Worm (Caenorhabditis elegans) whole organism, young adult: ENCODE measurements around the gene rbg-3.

Source experiments
- B0019.2 ChIP-seq: fragments of 200-800 bp; sonication (Bioruptor generic); conservative IDR thresholded peaks from 2 replicates; pipeline ENCODE4 v1.3.6; 2022; ENCODE audit warnings: missing genetic modification reagents, missing genetic modification characterization, missing compliant biosample characterization
- C06A6.2 ChIP-seq: fragments of 200-800 bp; sonication (Bioruptor generic); conservative IDR thresholded peaks from 2 replicates; pipeline ENCODE4 v1.3.6; 2022; ENCODE audit warnings: missing genetic modification characterization, missing compliant biosample characterization
- F22D6.2 ChIP-seq: sonication (generic microtip); optimal IDR thresholded peaks from 2 replicates; lab custom pipeline; 2016; ENCODE audit warnings: mild to moderate bottlenecking, missing genetic modification characterization, missing compliant biosample characterization
- F23B12.7 ChIP-seq: sonication (generic microtip); optimal IDR thresholded peaks from 2 replicates; lab custom pipeline; 2017; ENCODE audit warnings: missing genetic modification characterization, mild to moderate bottlenecking, missing compliant biosample characterization, antibody characterized with exemption, moderate library complexity; ENCODE audit not compliant: insufficient read depth
- F52B5.7 ChIP-seq: sonication (generic microtip); optimal IDR thresholded peaks from 2 replicates; lab custom pipeline; 2016; ENCODE audit warnings: mild to moderate bottlenecking, missing genetic modification characterization, missing compliant biosample characterization
- F57A8.1 ChIP-seq: fragments of 200-800 bp; sonication (Bioruptor generic); optimal IDR thresholded peaks from 2 replicates; lab custom pipeline; 2018; ENCODE audit warnings: mild to moderate bottlenecking, missing genetic modification characterization, moderate library complexity, missing compliant biosample characterization
- K11D2.4 ChIP-seq: fragments of 200-800 bp; sonication (Bioruptor generic); IDR thresholded peaks from 2 replicates; pipeline ENCODE4 v1.3.6; 2022; ENCODE audit warnings: missing genetic modification reagents, missing genetic modification characterization, missing compliant biosample characterization
- K12H6.12 ChIP-seq: fragments of 200-800 bp; sonication (Bioruptor generic); optimal IDR thresholded peaks from 2 replicates; lab custom pipeline; 2018; ENCODE audit warnings: mild to moderate bottlenecking, missing genetic modification characterization, missing compliant biosample characterization
- Y79H2A.3 ChIP-seq: fragments of 200-800 bp; sonication (Bioruptor generic); conservative IDR thresholded peaks from 2 replicates; pipeline ENCODE4 v1.3.6; 2022; ENCODE audit warnings: missing genetic modification reagents, missing genetic modification characterization, missing compliant biosample characterization
- Y95B8A.8 ChIP-seq: fragments of 200-800 bp; sonication (Bioruptor generic); IDR thresholded peaks from 2 replicates; pipeline ENCODE4 v1.3.6; 2022; ENCODE audit warnings: missing genetic modification reagents, missing genetic modification characterization, missing compliant biosample characterization
- akir-1 ChIP-seq: fragments of 200-800 bp; sonication (Bioruptor generic); optimal IDR thresholded peaks from 2 replicates; lab custom pipeline; 2018; ENCODE audit warnings: mild to moderate bottlenecking, missing genetic modification characterization, moderate library complexity, missing compliant biosample characterization
- atf-7 ChIP-seq: sonication (generic microtip); optimal IDR thresholded peaks from 2 replicates; lab custom pipeline; 2017; ENCODE audit warnings: mild to moderate bottlenecking, missing genetic modification characterization, missing compliant biosample characterization
- athp-1 ChIP-seq: sonication (generic microtip); optimal IDR thresholded peaks from 2 replicates; lab custom pipeline; 2017; ENCODE audit warnings: mild to moderate bottlenecking, missing genetic modification characterization, missing compliant biosample characterization
- attf-5 ChIP-seq: fragments of 200-800 bp; sonication (Bioruptor generic); optimal IDR thresholded peaks from 2 replicates; lab custom pipeline; 2018; ENCODE audit warnings: mild to moderate bottlenecking, missing genetic modification characterization, missing compliant biosample characterization
- cebp-1 ChIP-seq, 2 experiments: fragments of 200-800 bp in 1 of 2; sonication (Bioruptor generic) in 1 of 2; sonication (generic microtip) in 1 of 2; IDR thresholded peaks in 1 of 2; optimal IDR thresholded peaks in 1 of 2; 2 replicates each; pipeline versions ENCODE4 v1.3.6 to Lab custom; 2017 to 2022; ENCODE audit warnings: missing compliant biosample characterization in 2 of 2, missing genetic modification characterization in 2 of 2, mild to moderate bottlenecking in 1 of 2, missing genetic modification reagents in 1 of 2, moderate library complexity in 1 of 2
- ceh-100 ChIP-seq: fragments of 200-800 bp; sonication (Bioruptor generic); IDR thresholded peaks from 2 replicates; pipeline ENCODE4 v1.3.6; 2022; ENCODE audit warnings: missing genetic modification reagents, missing genetic modification characterization, missing compliant biosample characterization
- ceh-27 ChIP-seq: fragments of 200-800 bp; sonication (Bioruptor generic); optimal IDR thresholded peaks from 2 replicates; lab custom pipeline; 2018; ENCODE audit warnings: mild to moderate bottlenecking, missing genetic modification characterization, moderate library complexity, missing compliant biosample characterization
- chd-7 ChIP-seq: sonication (generic microtip); optimal IDR thresholded peaks from 2 replicates; lab custom pipeline; 2016; ENCODE audit warnings: mild to moderate bottlenecking, missing genetic modification characterization, moderate library complexity, missing compliant biosample characterization
- dpl-1 ChIP-seq: fragments of 150-350 bp; optimal IDR thresholded peaks from 2 replicates; lab custom pipeline; 2014; ENCODE audit warnings: missing biosample characterization, missing genetic modification reagents, missing genetic modification characterization
- egrh-3 ChIP-seq: fragments of 200-800 bp; sonication (Bioruptor generic); IDR thresholded peaks from 2 replicates; pipeline ENCODE4 v1.3.6; 2022; ENCODE audit warnings: missing genetic modification reagents, missing genetic modification characterization, missing compliant biosample characterization
- ets-4 ChIP-seq: fragments of 200-800 bp; sonication (Bioruptor generic); optimal IDR thresholded peaks from 2 replicates; lab custom pipeline; 2018; ENCODE audit warnings: mild to moderate bottlenecking, missing genetic modification characterization, missing compliant biosample characterization
- gei-17 ChIP-seq: fragments of 200-800 bp; sonication (Bioruptor generic); optimal IDR thresholded peaks from 2 replicates; lab custom pipeline; 2018; ENCODE audit warnings: mild to moderate bottlenecking, missing genetic modification characterization, missing compliant biosample characterization
- him-1 ChIP-seq: sonication (generic microtip); optimal IDR thresholded peaks from 2 replicates; lab custom pipeline; 2016; ENCODE audit warnings: missing genotype, missing genetic modification reagents, missing genetic modification characterization, missing compliant biosample characterization
- hlh-26 ChIP-seq: fragments of 200-800 bp; sonication (Bioruptor generic); conservative IDR thresholded peaks from 2 replicates; pipeline ENCODE4 v1.3.6; 2022; ENCODE audit warnings: missing genetic modification reagents, missing genetic modification characterization, missing compliant biosample characterization
- hsf-1 ChIP-seq: fragments of 200-800 bp; sonication (Bioruptor generic); IDR thresholded peaks from 2 replicates; pipeline ENCODE4 v1.3.6; 2022; ENCODE audit warnings: missing genetic modification reagents, missing genetic modification characterization, missing compliant biosample characterization
- lin-35 ChIP-seq, 3 experiments: fragments of 150-350 bp in 2 of 3; sonication (generic microtip) in 1 of 3; optimal IDR thresholded peaks; 2 replicates each; lab custom pipeline; 2014 to 2018; ENCODE audit warnings: missing biosample characterization in 3 of 3, missing genetic modification characterization in 3 of 3, missing genetic modification reagents in 3 of 3
- lsy-27 ChIP-seq: sonication (generic microtip); optimal IDR thresholded peaks from 2 replicates; lab custom pipeline; 2017; ENCODE audit warnings: missing genetic modification characterization, mild to moderate bottlenecking, missing compliant biosample characterization, antibody characterized with exemption, missing genotype, borderline replicate concordance; ENCODE audit not compliant: insufficient read depth
- madf-3 ChIP-seq: fragments of 200-800 bp; sonication (Bioruptor generic); IDR thresholded peaks from 2 replicates; pipeline ENCODE4 v1.3.6; 2022; ENCODE audit warnings: missing genetic modification reagents, missing genetic modification characterization, missing compliant biosample characterization
- madf-6 ChIP-seq: fragments of 200-800 bp; sonication (Bioruptor generic); IDR thresholded peaks from 2 replicates; pipeline ENCODE4 v1.3.6; 2022; ENCODE audit warnings: missing genetic modification reagents, missing genetic modification characterization, missing compliant biosample characterization
- mcd-1 ChIP-seq: fragments of 200-800 bp; sonication (Bioruptor generic); IDR thresholded peaks from 2 replicates; pipeline ENCODE4 v1.3.6; 2022; ENCODE audit warnings: missing genetic modification reagents, missing genetic modification characterization, missing compliant biosample characterization
- nhr-120 ChIP-seq: fragments of 200-800 bp; sonication (Bioruptor generic); IDR thresholded peaks from 2 replicates; pipeline ENCODE4 v1.3.6; 2022; ENCODE audit warnings: missing genetic modification characterization, missing compliant biosample characterization
- pbrm-1 ChIP-seq: fragments of 200-800 bp; sonication (Bioruptor generic); IDR thresholded peaks from 2 replicates; pipeline ENCODE4 v1.3.6; 2022; ENCODE audit warnings: missing genetic modification reagents, missing genetic modification characterization, missing compliant biosample characterization
- rcor-1 ChIP-seq: fragments of 200-800 bp; sonication (Bioruptor generic); IDR thresholded peaks from 2 replicates; pipeline ENCODE4 v1.3.6; 2022; ENCODE audit warnings: missing genetic modification reagents, missing genetic modification characterization, missing compliant biosample characterization
- rpc-1 ChIP-seq, 2 experiments: fragments of 150-350 bp in 1 of 2; sonication (generic microtip) in 1 of 2; optimal IDR thresholded peaks; 2 replicates each; lab custom pipeline; 2014 to 2018; ENCODE audit warnings: missing biosample characterization in 1 of 2, missing genetic modification characterization in 1 of 2, missing genetic modification reagents in 1 of 2, missing genotype in 1 of 2
- sea-2 ChIP-seq: fragments of 200-800 bp; sonication (Bioruptor generic); IDR thresholded peaks from 2 replicates; pipeline ENCODE4 v1.3.6; 2022; ENCODE audit warnings: missing genetic modification characterization, missing compliant biosample characterization
- snpc-3.4 ChIP-seq: sonication (generic microtip); optimal IDR thresholded peaks from 2 replicates; lab custom pipeline; 2017; ENCODE audit warnings: missing genetic modification characterization, mild to moderate bottlenecking, missing compliant biosample characterization, antibody characterized with exemption, moderate library complexity, missing genotype, missing genetic modification reagents
- somi-1 ChIP-seq: fragments of 200-800 bp; sonication (Bioruptor generic); optimal IDR thresholded peaks from 2 replicates; lab custom pipeline; 2018; ENCODE audit warnings: mild to moderate bottlenecking, missing genetic modification characterization, missing compliant biosample characterization
- sptf-2 ChIP-seq: fragments of 200-800 bp; sonication (Bioruptor generic); optimal IDR thresholded peaks from 2 replicates; lab custom pipeline; 2018; ENCODE audit warnings: mild to moderate bottlenecking, missing genetic modification characterization, missing compliant biosample characterization
- tbp1 ChIP-seq: fragments of 200-800 bp; sonication (Bioruptor generic); optimal IDR thresholded peaks from 2 replicates; lab custom pipeline; 2018; ENCODE audit warnings: mild to moderate bottlenecking, missing genetic modification characterization, missing compliant biosample characterization
- tbx-9 ChIP-seq: sonication (generic microtip); optimal IDR thresholded peaks from 2 replicates; lab custom pipeline; 2016; ENCODE audit warnings: borderline replicate concordance, missing genetic modification characterization, inconsistent platforms, missing compliant biosample characterization
- tlf-1 ChIP-seq: fragments of 200-800 bp; sonication (Bioruptor generic); optimal IDR thresholded peaks from 2 replicates; lab custom pipeline; 2018; ENCODE audit warnings: mild to moderate bottlenecking, missing genetic modification characterization, missing compliant biosample characterization
- unc-62 ChIP-seq: fragments of 150-350 bp; optimal IDR thresholded peaks from 2 replicates; lab custom pipeline; 2014; ENCODE audit warnings: missing biosample characterization, missing genetic modification reagents, missing genetic modification characterization
- xnd-1 ChIP-seq: sonication (generic microtip); optimal IDR thresholded peaks from 2 replicates; lab custom pipeline; 2016; ENCODE audit warnings: missing genotype, missing genetic modification reagents, missing genetic modification characterization, missing compliant biosample characterization
- ztf-18 ChIP-seq: sonication (generic microtip); optimal IDR thresholded peaks from 2 replicates; lab custom pipeline; 2016; ENCODE audit warnings: missing genotype, mild to moderate bottlenecking, missing genetic modification characterization, missing compliant biosample characterization
- ztf-22 ChIP-seq: fragments of 200-800 bp; sonication (Bioruptor generic); optimal IDR thresholded peaks from 2 replicates; lab custom pipeline; 2018; ENCODE audit warnings: mild to moderate bottlenecking, missing genetic modification characterization, moderate library complexity, missing compliant biosample characterization
- ztf-25 ChIP-seq: fragments of 200-800 bp; sonication (Bioruptor generic); IDR thresholded peaks from 2 replicates; pipeline ENCODE4 v1.3.6; 2022; ENCODE audit warnings: missing genetic modification reagents, missing genetic modification characterization, missing compliant biosample characterization
- ztf-28 ChIP-seq: fragments of 200-800 bp; sonication (Bioruptor generic); IDR thresholded peaks from 2 replicates; pipeline ENCODE4 v1.3.6; 2022; ENCODE audit warnings: missing genetic modification reagents, missing genetic modification characterization, missing compliant biosample characterization
- ztf-6 ChIP-seq: fragments of 200-800 bp; sonication (Bioruptor generic); IDR thresholded peaks from 2 replicates; pipeline ENCODE4 v1.3.6; 2022; ENCODE audit warnings: missing genetic modification reagents, missing genetic modification characterization, missing compliant biosample characterization

Gene rbg-3

ce11 chrIII:4796039-4796438 is 41.8 kb downstream of the rbg-3 start:
- TF ChIP-seq F23B12.7 (tag; lab: Kevin White, UChicago): peak; percentile 15
- no peak for TF ChIP-seq dpl-1 (GFP tag; lab: Kevin White, UChicago)
- TF ChIP-seq sptf-2: no peak
- TF ChIP-seq B0019.2 (GFP tag; lab: Robert Waterston, UW): no peak
- TF ChIP-seq F22D6.2 (tag; lab: Kevin White, UChicago): no peak
- no peak for TF ChIP-seq nhr-120 (GFP tag; lab: Robert Waterston, UW)
- no peak for TF ChIP-seq Y79H2A.3 (GFP tag; lab: Robert Waterston, UW)
- no peak for TF ChIP-seq akir-1 (GFP tag; lab: Kevin White, UChicago)
- peak; percentile 20; the same call in 1 of the 2 replicates for TF ChIP-seq K11D2.4 (GFP tag; lab: Robert Waterston, UW)
- no peak for TF ChIP-seq xnd-1 (tag; lab: Kevin White, UChicago)
- peak; percentile 59 for TF ChIP-seq K12H6.12 (tag; lab: Kevin White, UChicago)
- TF ChIP-seq C06A6.2 (GFP tag; lab: Robert Waterston, UW): no peak
- TF ChIP-seq ceh-100 (GFP tag; lab: Robert Waterston, UW): no peak
- TF ChIP-seq ztf-25 (GFP tag; lab: Robert Waterston, UW): no peak
- no peak for TF ChIP-seq chd-7 (tag; lab: Kevin White, UChicago)
- TF ChIP-seq egrh-3 (GFP tag; lab: Robert Waterston, UW): no peak
- TF ChIP-seq ztf-6: no peak
- TF ChIP-seq madf-3 (GFP tag; lab: Robert Waterston, UW): no peak
- TF ChIP-seq rcor-1 (GFP tag; lab: Robert Waterston, UW): peak; percentile 59; the same call in 1 of the 2 replicates
- peak; percentile 73 for TF ChIP-seq athp-1 (tag; lab: Kevin White, UChicago)
- TF ChIP-seq hlh-26 (GFP tag; lab: Robert Waterston, UW): no peak
- no peak for TF ChIP-seq rpc-1 (optimal IDR thresholded peaks at IDR 0.05; lab: Kevin White, UChicago)
- TF ChIP-seq rpc-1 (tag; optimal IDR thresholded peaks at IDR 0.05; lab: Kevin White, UChicago): no peak
- peak; percentile 54; the same call in 1 of the 2 replicates for TF ChIP-seq cebp-1 (GFP tag; IDR thresholded peaks at IDR 0.05; lab: Robert Waterston, UW)
- peak; percentile 89 for TF ChIP-seq cebp-1 (tag; optimal IDR thresholded peaks at IDR 0.05; lab: Kevin White, UChicago)
- no peak for TF ChIP-seq ztf-22
- no peak for TF ChIP-seq F52B5.7
- no peak for TF ChIP-seq gei-17
- TF ChIP-seq lsy-27 (tag; lab: Kevin White, UChicago): no peak
- TF ChIP-seq Y95B8A.8 (GFP tag; lab: Robert Waterston, UW): no peak
- TF ChIP-seq him-1: no peak
- peak; percentile 46; the same call in 1 of the 2 replicates for TF ChIP-seq hsf-1 (GFP tag; lab: Robert Waterston, UW)
- no peak for TF ChIP-seq sea-2 (GFP tag; lab: Robert Waterston, UW)
- no peak for TF ChIP-seq ztf-28 (GFP tag; lab: Robert Waterston, UW)
- no peak for TF ChIP-seq tbx-9 (tag; lab: Kevin White, UChicago)
- TF ChIP-seq ztf-18 (tag; lab: Kevin White, UChicago): peak; percentile 56
- TF ChIP-seq somi-1: peak; percentile 73
- TF ChIP-seq F57A8.1 (GFP tag; lab: Kevin White, UChicago): no peak
- peak; percentile 19 for TF ChIP-seq tlf-1 (GFP tag; lab: Kevin White, UChicago)
- peak; percentile 48 for TF ChIP-seq tbp1
- TF ChIP-seq unc-62 (GFP tag; lab: Kevin White, UChicago): peak; percentile 19
- peak; percentile 22 for TF ChIP-seq ets-4 (GFP tag; lab: Kevin White, UChicago)
- peak; percentile 92 for TF ChIP-seq attf-5
- no peak for TF ChIP-seq atf-7 (tag; lab: Kevin White, UChicago)
- TF ChIP-seq lin-35 (GFP tag; optimal IDR thresholded peaks at IDR 0.05; lab: Kevin White, UChicago): peak in 1 of 3 experiments; percentile 42
- TF ChIP-seq pbrm-1 (GFP tag; lab: Robert Waterston, UW): peak; percentile 62; the same call in 1 of the 2 replicates
- TF ChIP-seq ceh-27 (GFP tag; lab: Kevin White, UChicago): no peak
- TF ChIP-seq madf-6 (GFP tag; lab: Robert Waterston, UW): no peak
- peak; percentile 59 for TF ChIP-seq mcd-1 (GFP tag; lab: Robert Waterston, UW)
- TF ChIP-seq snpc-3.4 (tag; lab: Kevin White, UChicago): no peak
